Fruit fly (Drosophila melanogaster) whole organism, pupa: ENCODE data around the gene Gr93c.

Experiments used
- CG10348 ChIP-seq: fragments of 200-800 bp; sonication (Bioruptor generic); IDR thresholded peaks from 2 replicates; pipeline ENCODE4 v1.3.6; 2022; ENCODE audit warnings: missing biosample characterization, missing genetic modification characterization
- CG12605 ChIP-seq: fragments of 200-800 bp; sonication (Bioruptor generic); IDR thresholded peaks from 2 replicates; pipeline ENCODE4 v1.3.6; 2022; ENCODE audit warnings: missing biosample characterization, missing genetic modification characterization
- CG13204 ChIP-seq: fragments of 200-800 bp; sonication (Bioruptor generic); optimal IDR thresholded peaks from 2 replicates; lab custom pipeline; 2018; ENCODE audit warnings: missing biosample characterization, mild to moderate bottlenecking, missing genetic modification characterization, moderate library complexity
- CG15710 ChIP-seq: fragments of 200-800 bp; sonication (Bioruptor generic); optimal IDR thresholded peaks from 2 replicates; lab custom pipeline; 2018; ENCODE audit warnings: missing biosample characterization, mild to moderate bottlenecking, missing genetic modification characterization, moderate library complexity
- CG17806 ChIP-seq: fragments of 200-800 bp; sonication (Bioruptor generic); optimal IDR thresholded peaks from 2 replicates; lab custom pipeline; 2018; ENCODE audit warnings: missing biosample characterization, mild to moderate bottlenecking, missing genetic modification characterization, moderate library complexity
- CG32121 ChIP-seq: fragments of 200-800 bp; sonication (Bioruptor generic); IDR thresholded peaks from 2 replicates; pipeline ENCODE4 v1.3.6; 2022; ENCODE audit warnings: missing biosample characterization, missing genetic modification characterization
- CG4496 ChIP-seq: fragments of 200-800 bp; sonication (Bioruptor generic); IDR thresholded peaks from 3 replicates; pipeline ENCODE4 v1.3.6; 2022; ENCODE audit warnings: missing biosample characterization, missing genetic modification characterization
- CG8159 ChIP-seq: fragments of 200-800 bp; sonication (Bioruptor generic); optimal IDR thresholded peaks from 3 replicates; lab custom pipeline; 2018; ENCODE audit warnings: missing biosample characterization, mild to moderate bottlenecking, missing genetic modification characterization, moderate library complexity
- CG9948 ChIP-seq: fragments of 200-800 bp; sonication (Bioruptor generic); optimal IDR thresholded peaks from 2 replicates; lab custom pipeline; 2018; ENCODE audit warnings: missing biosample characterization, mild to moderate bottlenecking, missing genetic modification characterization, moderate library complexity
- EcR ChIP-seq: fragments of 200-800 bp; sonication (Bioruptor generic); optimal IDR thresholded peaks from 3 replicates; lab custom pipeline; 2019; ENCODE audit warnings: missing biosample characterization, missing genetic modification characterization, mild to moderate bottlenecking, moderate library complexity, missing genetic modification reagents
- Ets98B ChIP-seq: fragments of 200-800 bp; sonication (Bioruptor generic); IDR thresholded peaks from 2 replicates; pipeline ENCODE4 v1.3.6; 2022; ENCODE audit warnings: missing biosample characterization, missing genetic modification characterization
- Pif1A ChIP-seq: fragments of 200-800 bp; sonication (Bioruptor generic); optimal IDR thresholded peaks from 3 replicates; lab custom pipeline; 2016; ENCODE audit warnings: missing biosample characterization, missing genetic modification characterization
- Pif1B ChIP-seq: fragments of 200-800 bp; sonication (Bioruptor generic); optimal IDR thresholded peaks from 3 replicates; lab custom pipeline; 2016; ENCODE audit warnings: missing biosample characterization, missing genetic modification characterization
- Snoo ChIP-seq: fragments of 200-800 bp; sonication (Bioruptor generic); optimal IDR thresholded peaks from 3 replicates; lab custom pipeline; 2017; ENCODE audit warnings: missing biosample characterization, mild to moderate bottlenecking, missing genetic modification characterization, inconsistent platforms

dm6 chr3R:21859509-21859908 lies 14.4 kb upstream of the Gr93c start:
- TF ChIP-seq CG9948 (tag; lab: Kevin White, UChicago) (peak; percentile 74), CG4496 (GFP tag; lab: Robert Waterston, UW) (peak; percentile 82), CG8159 (tag; lab: Kevin White, UChicago) (peak; percentile 85), CG10348 (GFP tag; lab: Robert Waterston, UW) (no peak), EcR (peak; percentile 0), CG32121 (GFP tag; lab: Robert Waterston, UW) (peak; percentile 48; the same call in 1 of the 2 replicates), CG12605 (GFP tag; lab: Robert Waterston, UW) (0 out of 2 replicates have a peak, but pooled peaks have one; percentile 58), Ets98B (GFP tag; lab: Robert Waterston, UW) (peak; percentile 71), Pif1A (GFP tag; lab: Kevin White, UChicago) (peak; percentile 87), Snoo (peak; percentile 93), CG15710 (tag; lab: Kevin White, UChicago) (peak; percentile 84), Pif1B (GFP tag; lab: Kevin White, UChicago) (peak; percentile 83), CG13204 (peak; percentile 61), CG17806 (peak; percentile 66)
